Fruit fly (Drosophila melanogaster) whole organism, adult: ENCODE results near the gene Pdss2.

ENCODE experiments used
- CG11617 ChIP-seq: fragments of 200-800 bp; sonication (Bioruptor generic); optimal IDR thresholded peaks from 2 replicates; lab custom pipeline; 2017; ENCODE audit warnings: mild to moderate bottlenecking, missing biosample characterization, missing genetic modification reagents, missing genetic modification characterization
- CG12768 ChIP-seq: fragments of 200-800 bp; sonication (Bioruptor generic); optimal IDR thresholded peaks from 2 replicates; lab custom pipeline; 2017; ENCODE audit warnings: missing biosample characterization, missing genetic modification characterization, mild to moderate bottlenecking, moderate library complexity, missing genetic modification reagents
- CG14711 ChIP-seq: fragments of 200-800 bp; sonication (Bioruptor generic); optimal IDR thresholded peaks from 2 replicates; lab custom pipeline; 2018; ENCODE audit warnings: missing biosample characterization, mild to moderate bottlenecking, missing genetic modification characterization, moderate library complexity
- CG1620 ChIP-seq: fragments of 200-800 bp; sonication (Bioruptor generic); optimal IDR thresholded peaks from 2 replicates; lab custom pipeline; 2016; ENCODE audit warnings: missing biosample characterization, missing genetic modification characterization
- CG33017 ChIP-seq: fragments of 200-800 bp; sonication (Bioruptor generic); optimal IDR thresholded peaks from 2 replicates; lab custom pipeline; 2018; ENCODE audit warnings: missing biosample characterization, mild to moderate bottlenecking, missing genetic modification characterization, moderate library complexity
- CG5204 ChIP-seq: fragments of 200-800 bp; sonication (Bioruptor generic); optimal IDR thresholded peaks from 2 replicates; lab custom pipeline; 2016; ENCODE audit warnings: missing biosample characterization, missing genetic modification characterization
- CG7045 ChIP-seq: fragments of 200-800 bp; sonication (Bioruptor generic); optimal IDR thresholded peaks from 2 replicates; lab custom pipeline; 2017; ENCODE audit warnings: missing biosample characterization, mild to moderate bottlenecking, missing genetic modification characterization
- CG7101 ChIP-seq: fragments of 200-800 bp; sonication (Bioruptor generic); optimal IDR thresholded peaks from 2 replicates; lab custom pipeline; 2018; ENCODE audit warnings: missing biosample characterization, mild to moderate bottlenecking, missing genetic modification characterization, moderate library complexity
- Clk ChIP-seq: fragments of 200-800 bp; sonication (Bioruptor generic); optimal IDR thresholded peaks from 2 replicates; lab custom pipeline; 2017; ENCODE audit warnings: missing biosample characterization, missing genetic modification characterization
- Crg-1 ChIP-seq: fragments of 200-800 bp; sonication (Bioruptor generic); optimal IDR thresholded peaks from 2 replicates; lab custom pipeline; 2016; ENCODE audit warnings: missing biosample characterization, missing genetic modification characterization
- Hr96 ChIP-seq: fragments of 200-800 bp; sonication (Bioruptor generic); optimal IDR thresholded peaks from 2 replicates; lab custom pipeline; 2016; ENCODE audit warnings: missing biosample characterization, missing genetic modification characterization
- Mnt ChIP-seq: fragments of 200-800 bp; sonication (Bioruptor generic); optimal IDR thresholded peaks from 2 replicates; lab custom pipeline; 2016; ENCODE audit warnings: missing biosample characterization, mild to moderate bottlenecking, missing genetic modification characterization
- bab1 ChIP-seq: fragments of 200-800 bp; sonication (Bioruptor generic); optimal IDR thresholded peaks from 3 replicates; lab custom pipeline; 2019; ENCODE audit warnings: missing biosample characterization, mild to moderate bottlenecking, missing genetic modification characterization, moderate library complexity
- cic ChIP-seq: fragments of 200-800 bp; sonication (Bioruptor generic); optimal IDR thresholded peaks from 2 replicates; lab custom pipeline; 2017; ENCODE audit warnings: missing biosample characterization, mild to moderate bottlenecking, missing genetic modification characterization, moderate library complexity
- cnc ChIP-seq, 2 experiments: fragments of >200 bp; optimal IDR thresholded peaks; 2 replicates each; lab custom pipeline; 2017
- kay ChIP-seq: fragments of 200-800 bp; sonication (Bioruptor generic); peaks from one replicate; lab custom pipeline; 2016; ENCODE audit warnings: missing biosample characterization, missing genetic modification characterization, borderline replicate concordance
- ovo ChIP-seq: fragments of 200-800 bp; sonication (Bioruptor generic); optimal IDR thresholded peaks from 2 replicates; lab custom pipeline; 2016; ENCODE audit warnings: missing biosample characterization, missing genetic modification characterization
- pad ChIP-seq: fragments of 200-800 bp; sonication (Bioruptor generic); optimal IDR thresholded peaks from 3 replicates; lab custom pipeline; 2017; ENCODE audit warnings: missing biosample characterization, missing genetic modification characterization, mild to moderate bottlenecking, moderate library complexity, missing genetic modification reagents
- tj ChIP-seq: fragments of 200-800 bp; sonication (Bioruptor generic); optimal IDR thresholded peaks from 3 replicates; lab custom pipeline; 2017; ENCODE audit warnings: missing biosample characterization, mild to moderate bottlenecking, missing genetic modification characterization, moderate library complexity
- toe ChIP-seq: fragments of 200-800 bp; sonication (Bioruptor generic); optimal IDR thresholded peaks from 2 replicates; lab custom pipeline; 2016; ENCODE audit warnings: missing biosample characterization, missing genetic modification characterization

Gene Pdss2

dm6 chr3L:21024965-21025833, 2.5 kb upstream of the Pdss2 start:
- TF ChIP-seq CG1620 (no peak), CG33017 (tag; lab: Kevin White, UChicago) (peak; percentile 51), CG5204 (GFP tag; lab: Kevin White, UChicago) (no peak), CG14711 (tag; lab: Kevin White, UChicago) (peak; percentile 4), CG7101 (tag; lab: Kevin White, UChicago) (peak; percentile 43), Clk (GFP tag; lab: Kevin White, UChicago) (peak; percentile 32), Crg-1 (no peak), Mnt (GFP tag; lab: Kevin White, UChicago) (peak; percentile 16), CG7045 (peak; percentile 72), toe (GFP tag; lab: Kevin White, UChicago) (no peak), Hr96 (GFP tag; lab: Kevin White, UChicago) (no peak), ovo (GFP tag; lab: Kevin White, UChicago) (peak; percentile 25), kay (peak; percentile 98), cic (GFP tag; lab: Kevin White, UChicago) (peak; percentile 74), CG11617 (peak; percentile 49), cnc (optimal IDR thresholded peaks at IDR 0.05; lab: Kevin White, UChicago) (no peak), pad (GFP tag; lab: Kevin White, UChicago) (no peak), tj (GFP tag; lab: Kevin White, UChicago) (peak; percentile 24), bab1 (GFP tag; lab: Kevin White, UChicago) (no peak), CG12768 (GFP tag; lab: Kevin White, UChicago) (peak; percentile 84)

- TF ChIP-seq CG1620: no peak
- no peak for TF ChIP-seq CG14711 (tag; lab: Kevin White, UChicago)
- no peak for TF ChIP-seq bab1 (GFP tag; lab: Kevin White, UChicago)
- no peak for TF ChIP-seq kay
- no peak for TF ChIP-seq cnc (optimal IDR thresholded peaks at IDR 0.05; lab: Kevin White, UChicago)
- TF ChIP-seq toe (GFP tag; lab: Kevin White, UChicago): no peak
- TF ChIP-seq cic (GFP tag; lab: Kevin White, UChicago): no peak
- peak; percentile 32 for TF ChIP-seq CG11617
- TF ChIP-seq tj (GFP tag; lab: Kevin White, UChicago): peak; percentile 41
- no peak for TF ChIP-seq CG7101 (tag; lab: Kevin White, UChicago)
- no peak for TF ChIP-seq Crg-1
- peak; percentile 47 for TF ChIP-seq pad (GFP tag; lab: Kevin White, UChicago)
- TF ChIP-seq Clk (GFP tag; lab: Kevin White, UChicago): no peak
- TF ChIP-seq CG7045: no peak
- TF ChIP-seq CG12768 (GFP tag; lab: Kevin White, UChicago): peak; percentile 3
- peak; percentile 28 for TF ChIP-seq Hr96 (GFP tag; lab: Kevin White, UChicago)
- peak; percentile 70 for TF ChIP-seq ovo (GFP tag; lab: Kevin White, UChicago)
- peak; percentile 58 for TF ChIP-seq Mnt (GFP tag; lab: Kevin White, UChicago)
Observed at dm6 chr3L:21026025-21026916, 1.4 kb upstream of the Pdss2 start.

dm6 chr3L:21026917-21027517, 698 bp upstream of the Pdss2 start, which contains the start of gene skd:
Gene skd, minus strand, starts transcription at chr3L:21027434.
- TF ChIP-seq ovo (GFP tag; lab: Kevin White, UChicago) (no peak), Mnt (GFP tag; lab: Kevin White, UChicago) (peak; percentile 6)

dm6 chr3L:21031093-21031930, 3.6 kb downstream of the Pdss2 start, which contains the start of the genes CG10584 and Polr3E:
Gene CG10584, minus strand, starts transcription at chr3L:21031360.
Gene Polr3E, plus strand, starts transcription at chr3L:21031825.
- peak; percentile 93 for TF ChIP-seq CG33017 (tag; lab: Kevin White, UChicago)
- peak; percentile 42 for TF ChIP-seq CG1620
- TF ChIP-seq Clk (GFP tag; lab: Kevin White, UChicago): peak; percentile 84
- peak; percentile 90 for TF ChIP-seq bab1 (GFP tag; lab: Kevin White, UChicago)
- no peak for TF ChIP-seq kay
- TF ChIP-seq toe (GFP tag; lab: Kevin White, UChicago): peak; percentile 82
- peak; percentile 87 for TF ChIP-seq pad (GFP tag; lab: Kevin White, UChicago)
- TF ChIP-seq cnc (optimal IDR thresholded peaks at IDR 0.05; lab: Kevin White, UChicago): no peak
- TF ChIP-seq CG14711 (tag; lab: Kevin White, UChicago): peak; percentile 86
- peak; percentile 93 for TF ChIP-seq CG7101 (tag; lab: Kevin White, UChicago)
- TF ChIP-seq Hr96 (GFP tag; lab: Kevin White, UChicago): peak; percentile 71
- TF ChIP-seq CG11617: peak; percentile 97
- peak; percentile 86 for TF ChIP-seq Crg-1
- no peak for TF ChIP-seq CG5204 (GFP tag; lab: Kevin White, UChicago)
- TF ChIP-seq ovo (GFP tag; lab: Kevin White, UChicago): peak; percentile 89
- TF ChIP-seq tj (GFP tag; lab: Kevin White, UChicago): peak; percentile 82
- TF ChIP-seq Mnt (GFP tag; lab: Kevin White, UChicago): peak; percentile 76
- peak; percentile 95 for TF ChIP-seq CG7045
- TF ChIP-seq cic (GFP tag; lab: Kevin White, UChicago): peak; percentile 77
- TF ChIP-seq CG12768 (GFP tag; lab: Kevin White, UChicago): peak; percentile 96
